Worm (Caenorhabditis elegans): ENCODE measurements around the gene msp-76.

- no peak for TF ChIP-seq tbx-37 (GFP tag; conservative IDR thresholded peaks at IDR 0.05)
- no peak for TF ChIP-seq ama-1 (optimal IDR thresholded peaks at IDR 0.05)
- TF ChIP-seq ceh-13 (GFP tag; optimal IDR thresholded peaks at IDR 0.05) = no peak
- TF ChIP-seq hnd-1 (tag; optimal IDR thresholded peaks at IDR 0.05) = no peak
Observed at ce11 chrIV:9738194-9738593, 49.4 kb downstream of the msp-76 start, which contains the start of gene C28D4.10.

Measured in whole organism, early embryonic.